Fruit fly (Drosophila melanogaster): ENCODE measurements around the gene Gas41.

Gas41 gene

dm6 chr2L:6991085-6991484 is 41.1 kb upstream of the Gas41 start (continued):
- peak; percentile 64 for TF ChIP-seq CG10669 (GFP tag; optimal IDR thresholded peaks at IDR 0.05)
- TF ChIP-seq Hr39 (GFP tag; optimal IDR thresholded peaks at IDR 0.05) = peak; percentile 20
- TF ChIP-seq CG34406 (GFP tag; optimal IDR thresholded peaks at IDR 0.05) = peak; percentile 36
- TF ChIP-seq CG3032 (tag; optimal IDR thresholded peaks at IDR 0.05) = peak; percentile 65
- peak; percentile 66 for TF ChIP-seq CG1621 (tag; optimal IDR thresholded peaks at IDR 0.05)
- peak; percentile 11 for TF ChIP-seq CG31627 (GFP tag; optimal IDR thresholded peaks at IDR 0.05)
- no peak for TF ChIP-seq Hr38 (GFP tag; optimal IDR thresholded peaks at IDR 0.05)
- TF ChIP-seq pdm3 (GFP tag; optimal IDR thresholded peaks at IDR 0.05) = peak; percentile 65
- TF ChIP-seq CG10631 (GFP tag; optimal IDR thresholded peaks at IDR 0.05) = peak; percentile 35
- no peak for TF ChIP-seq fkh (GFP tag; optimal IDR thresholded peaks at IDR 0.05)
- TF ChIP-seq ss (GFP tag; optimal IDR thresholded peaks at IDR 0.05) = peak; percentile 61 to 75
- TF ChIP-seq CG11762 (GFP tag; optimal IDR thresholded peaks at IDR 0.05; ENCODE audit: insufficient read depth) = peak; percentile 46
- TF ChIP-seq CG9139 (GFP tag; optimal IDR thresholded peaks at IDR 0.05) = peak; percentile 45
- TF ChIP-seq vri (GFP tag; optimal IDR thresholded peaks at IDR 0.05) = no peak
- TF ChIP-seq lz (GFP tag; optimal IDR thresholded peaks at IDR 0.05) = no peak
- peak; percentile 77 for TF ChIP-seq net (GFP tag; optimal IDR thresholded peaks at IDR 0.05)
- peak; percentile 37; the same call in 1 of the 2 replicates for TF ChIP-seq CG11294 (GFP tag; IDR thresholded peaks at IDR 0.05)
- TF ChIP-seq Sox102F (GFP tag; optimal IDR thresholded peaks at IDR 0.05) = no peak
- no peak for TF ChIP-seq Met (GFP tag; optimal IDR thresholded peaks at IDR 0.05)

dm6 chr2L:6971597-6972036 is 21.6 kb upstream of the Gas41 start, which contains the start of gene snRNP-U1-70K:
snRNP-U1-70K (minus strand) TSS chr2L:6971737.
- TF ChIP-seq CG3919 (GFP tag; optimal IDR thresholded peaks at IDR 0.05) (no peak), CG3032 (tag; optimal IDR thresholded peaks at IDR 0.05) (no peak), CG16779 (tag; optimal IDR thresholded peaks at IDR 0.05) (no peak)

- TF ChIP-seq fd59A (GFP tag; optimal IDR thresholded peaks at IDR 0.05) = no peak
- no peak for TF ChIP-seq CG31627 (GFP tag; optimal IDR thresholded peaks at IDR 0.05)
- no peak for TF ChIP-seq OdsH (GFP tag; optimal IDR thresholded peaks at IDR 0.05)
- TF ChIP-seq CG3032 (tag; optimal IDR thresholded peaks at IDR 0.05) = no peak
- no peak for TF ChIP-seq CG1621 (tag; optimal IDR thresholded peaks at IDR 0.05)
- TF ChIP-seq topi (GFP tag; optimal IDR thresholded peaks at IDR 0.05) = no peak
- TF ChIP-seq CG6792 (GFP tag; optimal IDR thresholded peaks at IDR 0.05) = no peak
- no peak for TF ChIP-seq CG10669 (GFP tag; optimal IDR thresholded peaks at IDR 0.05)
- TF ChIP-seq CG16779 (tag; optimal IDR thresholded peaks at IDR 0.05) = no peak
- no peak for TF ChIP-seq CG6163 (GFP tag; IDR thresholded peaks at IDR 0.05)
- TF ChIP-seq CG11294 (GFP tag; IDR thresholded peaks at IDR 0.05) = no peak
Observed at dm6 chr2L:6970813-6971212, 20.8 kb upstream of the Gas41 start.

- TF ChIP-seq dsx (GFP tag; optimal IDR thresholded peaks at IDR 0.05; ENCODE audit: poor library complexity, severe bottlenecking) (peak; percentile 62), Ets21C (GFP tag; optimal IDR thresholded peaks at IDR 0.05) (peak; percentile 38), Hr38 (GFP tag; optimal IDR thresholded peaks at IDR 0.05) (no peak), Eip93F (GFP tag; optimal IDR thresholded peaks at IDR 0.05) (no peak), CG11294 (GFP tag; IDR thresholded peaks at IDR 0.05) (no peak), lz (GFP tag; optimal IDR thresholded peaks at IDR 0.05) (peak; percentile 63), Gug (GFP tag; IDR thresholded peaks at IDR 0.05) (no peak), CG10631 (GFP tag; optimal IDR thresholded peaks at IDR 0.05) (peak; percentile 29), achi (GFP tag; optimal IDR thresholded peaks at IDR 0.05) (no peak), CG8119 (GFP tag; IDR thresholded peaks at IDR 0.05) (no peak; the same call in 2 of the 3 replicates), Sox15 (GFP tag; optimal IDR thresholded peaks at IDR 0.05) (no peak), acj6 (GFP tag; optimal IDR thresholded peaks at IDR 0.05) (peak; percentile 43), net (GFP tag; optimal IDR thresholded peaks at IDR 0.05) (no peak), cyc (GFP tag; optimal IDR thresholded peaks at IDR 0.05) (peak; percentile 51), CG31627 (GFP tag; optimal IDR thresholded peaks at IDR 0.05) (peak; percentile 53), pdm3 (GFP tag; optimal IDR thresholded peaks at IDR 0.05) (no peak), topi (GFP tag; optimal IDR thresholded peaks at IDR 0.05) (peak; percentile 69), CG6276 (GFP tag; optimal IDR thresholded peaks at IDR 0.05) (no peak), salr (GFP tag; optimal IDR thresholded peaks at IDR 0.05) (no peak), CG4318 (GFP tag; optimal IDR thresholded peaks at IDR 0.05) (no peak), Blimp-1 (GFP tag; optimal IDR thresholded peaks at IDR 0.05) (no peak), CG8632 (GFP tag; optimal IDR thresholded peaks at IDR 0.05) (peak; percentile 35), CG6854 (GFP tag; optimal IDR thresholded peaks at IDR 0.05) (peak; percentile 42), CG7368 (GFP tag; optimal IDR thresholded peaks at IDR 0.05) (no peak), CG6808 (GFP tag; optimal IDR thresholded peaks at IDR 0.05) (no peak), Hr39 (GFP tag; optimal IDR thresholded peaks at IDR 0.05) (peak; percentile 37), Eip75B (GFP tag; optimal IDR thresholded peaks at IDR 0.05) (peak; percentile 37)
Observed at dm6 chr2L:6968013-6968517, 18.1 kb upstream of the Gas41 start.
